Fruit fly (Drosophila melanogaster) whole organism, pupa: ENCODE results near the gene CG5500.

Experiments
- CG10348 ChIP-seq: fragments of 200-800 bp; sonication (Bioruptor generic); IDR thresholded peaks from 2 replicates; pipeline ENCODE4 v1.3.6; 2022; ENCODE audit warnings: missing biosample characterization, missing genetic modification characterization
- CG17806 ChIP-seq: fragments of 200-800 bp; sonication (Bioruptor generic); optimal IDR thresholded peaks from 2 replicates; lab custom pipeline; 2018; ENCODE audit warnings: missing biosample characterization, mild to moderate bottlenecking, missing genetic modification characterization, moderate library complexity
- CG32121 ChIP-seq: fragments of 200-800 bp; sonication (Bioruptor generic); IDR thresholded peaks from 2 replicates; pipeline ENCODE4 v1.3.6; 2022; ENCODE audit warnings: missing biosample characterization, missing genetic modification characterization
- CG8301 ChIP-seq: fragments of 200-800 bp; sonication (Bioruptor generic); optimal IDR thresholded peaks from 2 replicates; lab custom pipeline; 2018; ENCODE audit warnings: missing biosample characterization, mild to moderate bottlenecking, missing genetic modification characterization
- CG9948 ChIP-seq: fragments of 200-800 bp; sonication (Bioruptor generic); optimal IDR thresholded peaks from 2 replicates; lab custom pipeline; 2018; ENCODE audit warnings: missing biosample characterization, mild to moderate bottlenecking, missing genetic modification characterization, moderate library complexity
- EcR ChIP-seq: fragments of 200-800 bp; sonication (Bioruptor generic); optimal IDR thresholded peaks from 3 replicates; lab custom pipeline; 2019; ENCODE audit warnings: missing biosample characterization, missing genetic modification characterization, mild to moderate bottlenecking, moderate library complexity, missing genetic modification reagents
- Pif1A ChIP-seq: fragments of 200-800 bp; sonication (Bioruptor generic); optimal IDR thresholded peaks from 3 replicates; lab custom pipeline; 2016; ENCODE audit warnings: missing biosample characterization, missing genetic modification characterization
- fd96Ca ChIP-seq: fragments of 200-800 bp; sonication (Bioruptor generic); IDR thresholded peaks from 3 replicates; pipeline ENCODE4 v1.3.6; 2022; ENCODE audit warnings: missing biosample characterization, missing genetic modification characterization
- gl ChIP-seq: fragments of 200-800 bp; sonication (Bioruptor generic); optimal IDR thresholded peaks from 2 replicates; lab custom pipeline; 2018; ENCODE audit warnings: missing biosample characterization, mild to moderate bottlenecking, missing genetic modification characterization
- rn ChIP-seq: fragments of 200-800 bp; sonication (Bioruptor generic); IDR thresholded peaks from 2 replicates; pipeline ENCODE4 v1.3.6; 2022; ENCODE audit warnings: missing biosample characterization, missing genetic modification characterization

dm6 chr3R:26862848-26863448, 13.5 kb upstream of the CG5500 start, which contains the start of the genes Lerp and IntS12:
- TF ChIP-seq CG17806 (tag; lab: Kevin White, UChicago) = no peak
- no peak for TF ChIP-seq Pif1A (GFP tag; lab: Kevin White, UChicago)
- TF ChIP-seq gl = no peak
- no peak for TF ChIP-seq fd96Ca (GFP tag; lab: Robert Waterston, UW)
- no peak for TF ChIP-seq EcR (GFP tag; lab: Kevin White, UChicago)
- TF ChIP-seq CG10348 (GFP tag; lab: Robert Waterston, UW) = no peak
- TF ChIP-seq CG32121 = no peak
- TF ChIP-seq CG8301 = no peak
- TF ChIP-seq rn = no peak
- TF ChIP-seq CG9948 (tag; lab: Kevin White, UChicago) = no peak
